Worm (Caenorhabditis elegans): ENCODE measurements around the gene lgg-1.

DNA sequence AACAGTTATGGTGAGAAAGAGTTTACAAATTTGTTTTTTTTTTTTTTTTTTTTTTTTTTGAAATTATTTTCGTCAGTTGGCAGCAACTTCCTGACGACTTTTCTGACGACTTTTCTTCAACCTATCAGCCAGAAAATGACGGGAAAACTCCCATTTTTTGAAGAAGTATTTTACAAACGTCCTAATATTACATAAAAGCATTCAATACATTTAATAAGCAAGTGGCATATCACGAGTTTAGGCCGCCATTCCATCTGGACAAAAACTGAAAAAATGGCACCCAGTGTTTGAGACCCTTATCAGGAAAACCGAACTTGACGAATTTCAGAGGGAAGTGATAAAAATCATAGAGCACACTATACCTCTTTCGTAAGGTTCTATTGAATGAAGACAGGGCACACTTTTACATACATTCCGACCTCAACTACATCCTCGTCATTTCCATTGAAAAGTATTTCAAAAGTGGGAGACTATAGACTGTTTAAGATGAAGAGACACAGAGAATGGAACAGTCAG, 12.7 kb downstream of the lgg-1 start:
- TF ChIP-seq tab-1 (GFP tag; IDR thresholded peaks at IDR 0.05), result no peak
- TF ChIP-seq ztf-29 (GFP tag; IDR thresholded peaks at IDR 0.05), result no peak
- TF ChIP-seq ztf-23 (GFP tag; IDR thresholded peaks at IDR 0.05), result no peak
- no peak for TF ChIP-seq flt-1 (GFP tag; IDR thresholded peaks at IDR 0.05)

All from whole organism, midembryonic.